Worm (Caenorhabditis elegans): ENCODE measurements around the gene Y44A6D.6.

The Y44A6D.6 gene

DNA sequence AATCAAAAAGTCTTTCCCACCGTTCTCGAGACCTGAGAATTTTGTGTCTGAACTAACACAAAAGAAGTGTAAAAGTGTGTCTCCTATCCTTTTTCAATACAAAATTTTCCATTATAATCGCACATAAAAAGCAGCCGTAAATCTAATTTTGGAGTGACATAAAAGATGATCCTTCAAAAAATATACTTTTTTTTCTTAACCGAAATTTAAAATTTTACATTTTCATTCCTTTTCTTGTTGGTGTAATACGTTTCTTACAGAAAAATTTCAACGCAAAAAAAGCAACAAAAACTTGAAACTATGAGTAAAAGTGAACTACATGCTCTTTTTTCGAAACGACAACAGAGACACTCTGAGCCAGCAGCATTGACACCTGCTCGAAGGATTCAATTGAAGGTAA, at the start of gene Y44A6D.6:
Gene Y44A6D.6, plus strand, starts transcription at position 301 of the 400 bp plus-strand sequence.
- TF ChIP-seq sem-4 (tag; optimal IDR thresholded peaks at IDR 0.05), result no peak
- TF ChIP-seq elt-3 (tag; optimal IDR thresholded peaks at IDR 0.05), result no peak
- no peak for TF ChIP-seq ceh-16 (tag; optimal IDR thresholded peaks at IDR 0.05)
- TF ChIP-seq nhr-23 (tag; optimal IDR thresholded peaks at IDR 0.05), result no peak
- TF ChIP-seq sma-3 (GFP tag; optimal IDR thresholded peaks at IDR 0.05), result no peak
- no peak for TF ChIP-seq gmeb-1 (tag; optimal IDR thresholded peaks at IDR 0.05)

DNA sequence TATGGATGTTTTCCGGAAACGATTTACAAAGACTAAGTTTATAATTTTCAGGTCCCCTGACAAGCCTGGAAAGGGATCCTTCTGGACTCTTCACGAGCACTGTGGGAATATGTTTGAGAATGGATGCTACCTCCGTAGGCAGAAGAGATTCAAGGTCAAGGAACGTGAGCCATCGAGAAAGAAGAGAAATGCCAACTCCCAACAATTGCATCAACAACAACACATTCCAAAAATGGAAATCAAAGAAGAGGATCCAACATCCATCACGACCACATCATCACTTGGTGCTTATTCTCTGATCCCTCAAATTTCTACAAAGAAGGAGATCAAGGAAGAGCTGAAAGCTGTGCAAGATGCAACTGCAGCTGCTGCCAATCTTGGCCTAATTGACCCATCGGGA, 49.0 kb upstream of the Y44A6D.6 start:
- TF ChIP-seq elt-1 (tag; optimal IDR thresholded peaks at IDR 0.05) (no peak), sma-9 (GFP tag; optimal IDR thresholded peaks at IDR 0.05) (no peak), sma-9 (tag; optimal IDR thresholded peaks at IDR 0.05) (no peak), mdl-1 (tag; optimal IDR thresholded peaks at IDR 0.05) (no peak), nhr-10 (tag; optimal IDR thresholded peaks at IDR 0.05) (no peak), sem-4 (tag; optimal IDR thresholded peaks at IDR 0.05) (no peak), lin-39 (tag; optimal IDR thresholded peaks at IDR 0.05) (no peak), lin-13 (GFP tag; optimal IDR thresholded peaks at IDR 0.05) (no peak), zag-1 (tag; optimal IDR thresholded peaks at IDR 0.05) (no peak), nhr-6 (tag; optimal IDR thresholded peaks at IDR 0.05) (no peak), blmp-1 (tag; optimal IDR thresholded peaks at IDR 0.05; ENCODE audit: insufficient read depth) (no peak), egl-27 (tag; optimal IDR thresholded peaks at IDR 0.05) (no peak), dmd-4 (tag; optimal IDR thresholded peaks at IDR 0.05) (no peak), crh-2 (tag; optimal IDR thresholded peaks at IDR 0.05) (no peak), nhr-23 (tag; optimal IDR thresholded peaks at IDR 0.05) (no peak)

DNA sequence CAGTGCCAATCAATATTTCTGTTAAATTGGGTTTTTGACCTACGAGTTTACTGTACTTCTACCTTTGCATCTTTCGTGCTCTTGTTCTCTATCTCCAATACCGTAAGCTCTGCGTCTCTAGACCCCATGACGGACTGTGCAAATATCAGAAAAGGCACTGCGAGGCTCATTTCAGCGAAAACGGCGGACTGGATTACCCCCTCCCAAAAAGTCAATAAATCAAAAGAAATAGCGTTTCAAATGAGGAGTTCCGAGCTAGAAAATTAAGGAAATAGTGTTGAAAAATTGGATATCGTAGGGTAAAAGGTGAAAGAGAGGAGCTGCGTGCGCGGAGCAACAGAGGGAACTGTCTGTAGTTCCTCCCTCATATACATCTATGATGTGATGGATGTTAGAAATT, 45.4 kb upstream of the Y44A6D.6 start:
- TF ChIP-seq F13H6.1 (tag; optimal IDR thresholded peaks at IDR 0.05) (peak; percentile 75), sma-9 (GFP tag; optimal IDR thresholded peaks at IDR 0.05) (peak; percentile 17), sma-9 (tag; optimal IDR thresholded peaks at IDR 0.05) (no peak), lin-13 (GFP tag; optimal IDR thresholded peaks at IDR 0.05) (no peak), ZK546.5 (tag; optimal IDR thresholded peaks at IDR 0.05) (no peak), nhr-129 (tag; optimal IDR thresholded peaks at IDR 0.05) (peak; percentile 50), nhr-6 (tag; optimal IDR thresholded peaks at IDR 0.05) (no peak), crh-2 (tag; optimal IDR thresholded peaks at IDR 0.05) (no peak)

DNA sequence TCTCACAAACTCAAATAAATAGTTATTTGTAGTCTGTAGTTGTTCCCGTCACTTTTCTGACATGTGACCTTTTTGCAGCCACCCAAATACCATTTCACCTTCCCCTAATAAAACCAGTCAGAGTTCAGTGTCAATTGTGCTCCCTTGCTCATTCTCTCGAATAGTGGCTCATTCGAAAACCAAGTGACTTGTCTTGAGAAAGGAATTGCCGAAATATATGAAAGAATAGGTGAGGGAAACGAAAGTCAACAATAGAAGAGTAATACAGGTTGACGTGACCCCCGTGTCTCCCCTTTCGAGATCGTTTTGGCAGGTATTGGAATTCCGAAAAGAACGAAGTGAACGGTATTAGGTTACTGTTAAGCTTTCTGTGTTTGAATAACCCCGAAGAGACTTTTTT, 43.9 kb upstream of the Y44A6D.6 start:
- TF ChIP-seq zag-1 (tag; optimal IDR thresholded peaks at IDR 0.05), result no peak
- peak; percentile 67 for TF ChIP-seq nhr-129 (tag; optimal IDR thresholded peaks at IDR 0.05)
- TF ChIP-seq sma-9 (GFP tag; optimal IDR thresholded peaks at IDR 0.05), result peak; percentile 31
- TF ChIP-seq sma-9 (tag; optimal IDR thresholded peaks at IDR 0.05), result no peak
- TF ChIP-seq F13H6.1 (tag; optimal IDR thresholded peaks at IDR 0.05), result peak; percentile 75

DNA sequence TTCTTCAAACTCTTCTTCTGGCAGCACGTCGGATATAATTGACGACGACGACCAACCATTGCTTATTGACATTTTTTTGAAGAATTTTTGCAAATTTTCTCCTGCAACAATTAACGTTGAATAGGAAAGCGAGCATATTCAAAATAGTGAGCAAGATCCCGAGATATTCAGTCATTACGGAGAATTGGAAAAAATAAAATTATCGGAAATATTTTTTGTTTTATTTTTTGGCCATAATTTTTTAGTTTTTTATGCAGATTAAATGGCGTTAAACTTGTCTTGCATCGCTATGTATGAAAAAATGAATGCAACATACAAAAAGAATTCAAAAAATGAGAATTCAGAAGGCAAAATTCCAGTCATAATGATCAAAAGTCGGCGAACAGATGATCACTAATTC, 37.1 kb upstream of the Y44A6D.6 start, which contains the start of gene elp-1:
Gene elp-1, minus strand, starts transcription at position 101 of the 400 bp plus-strand sequence.
- TF ChIP-seq nhr-25 (tag; optimal IDR thresholded peaks at IDR 0.05), result no peak
- TF ChIP-seq peb-1 (tag; optimal IDR thresholded peaks at IDR 0.05), result no peak
- no peak for TF ChIP-seq elt-3 (tag; optimal IDR thresholded peaks at IDR 0.05)
- TF ChIP-seq aly-2 (tag; optimal IDR thresholded peaks at IDR 0.05), result no peak
- TF ChIP-seq Y55F3AM.14 (GFP tag; optimal IDR thresholded peaks at IDR 0.05), result no peak
- TF ChIP-seq skn-1 (tag; optimal IDR thresholded peaks at IDR 0.05), result no peak
- TF ChIP-seq lin-39 (tag; optimal IDR thresholded peaks at IDR 0.05), result no peak
- no peak for TF ChIP-seq ZK546.5 (tag; optimal IDR thresholded peaks at IDR 0.05)
- TF ChIP-seq sem-4 (tag; optimal IDR thresholded peaks at IDR 0.05), result no peak
- TF ChIP-seq nhr-129 (tag; optimal IDR thresholded peaks at IDR 0.05), result no peak
- TF ChIP-seq C34F6.9 (tag; optimal IDR thresholded peaks at IDR 0.05), result no peak
- no peak for TF ChIP-seq nhr-23 (tag; optimal IDR thresholded peaks at IDR 0.05)
- no peak for TF ChIP-seq nhr-77 (tag; optimal IDR thresholded peaks at IDR 0.05)
- no peak for TF ChIP-seq dmd-4 (tag; optimal IDR thresholded peaks at IDR 0.05)
- no peak for TF ChIP-seq ceh-82 (tag; optimal IDR thresholded peaks at IDR 0.05)
- no peak for TF ChIP-seq ztf-1 (GFP tag; conservative IDR thresholded peaks at IDR 0.05)
- no peak for TF ChIP-seq ztf-4 (tag; optimal IDR thresholded peaks at IDR 0.05)
- TF ChIP-seq unc-39 (tag; optimal IDR thresholded peaks at IDR 0.05), result no peak
- TF ChIP-seq R02D3.7 (tag; optimal IDR thresholded peaks at IDR 0.05), result no peak
